Worm (Caenorhabditis elegans) whole organism, midembryonic: ENCODE results near the gene Y59A8B.24.
"Not testable (repeated sequence)": the region's sequence is repeated elsewhere in the genome, so short reads cannot be mapped to it uniquely, and the experiment has no call there.

Experiments used
- cog-1 ChIP-seq: sonication (generic microtip); optimal IDR thresholded peaks from 2 replicates; lab custom pipeline; 2016; ENCODE audit warnings: missing genetic modification characterization, missing compliant biosample characterization
- flt-1 ChIP-seq: fragments of 200-800 bp; sonication (Bioruptor generic); IDR thresholded peaks from 2 replicates; pipeline ENCODE4 v1.3.6; 2022; ENCODE audit warnings: missing genetic modification characterization, missing compliant biosample characterization
- med-1 ChIP-seq: sonication (generic microtip); optimal IDR thresholded peaks from 2 replicates; lab custom pipeline; 2017; ENCODE audit warnings: missing genetic modification characterization, mild to moderate bottlenecking, missing compliant biosample characterization, antibody characterized with exemption, missing genetic modification reagents; ENCODE audit not compliant: insufficient read depth
- tab-1 ChIP-seq: fragments of 200-800 bp; sonication (Bioruptor generic); IDR thresholded peaks from 2 replicates; pipeline ENCODE4 v1.3.6; 2022; ENCODE audit warnings: missing genetic modification characterization, missing compliant biosample characterization
- ztf-23 ChIP-seq: fragments of 200-800 bp; sonication (Bioruptor generic); IDR thresholded peaks from 2 replicates; pipeline ENCODE4 v1.3.6; 2022; ENCODE audit warnings: missing genetic modification reagents, missing genetic modification characterization, missing compliant biosample characterization

DNA sequence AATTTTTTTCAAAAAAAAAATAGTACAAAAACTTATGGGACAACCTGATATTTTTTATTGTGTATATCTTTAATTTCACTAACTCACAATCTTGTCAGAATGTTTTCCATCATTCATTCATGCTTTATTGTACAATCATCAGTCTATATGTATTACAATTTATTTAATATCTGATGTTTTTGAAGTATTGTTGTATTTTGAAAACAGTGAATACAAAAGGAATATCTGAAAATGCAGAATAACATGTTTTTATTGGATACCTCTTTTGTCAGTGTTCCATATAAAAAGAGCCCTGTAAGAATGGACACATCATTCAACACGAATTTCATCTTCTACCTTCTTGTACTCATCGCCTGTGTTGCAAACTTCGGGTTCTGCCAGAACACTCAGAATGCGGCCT, 47.9 kb upstream of the Y59A8B.24 start, which contains the start of gene C06H5.14:
- TF ChIP-seq flt-1; med-1; ztf-23 (GFP tag; lab: Robert Waterston, UW); tab-1 (GFP tag; lab: Robert Waterston, UW); cog-1 (tag; lab: Kevin White, UChicago): not testable (repeated sequence)
